Fruit fly (Drosophila melanogaster): ENCODE data around the gene CG33270.

Gene CG33270

dm6 chr3L:11552996-11553671 lies 25.3 kb downstream of the CG33270 start (continued):
- no peak for TF ChIP-seq az2 (GFP tag; optimal IDR thresholded peaks at IDR 0.05)
- peak; percentile 0 for TF ChIP-seq bigmax (GFP tag; optimal IDR thresholded peaks at IDR 0.05)
- TF ChIP-seq Hr3 (GFP tag; optimal IDR thresholded peaks at IDR 0.05) = no peak
- no peak for TF ChIP-seq emc (GFP tag; optimal IDR thresholded peaks at IDR 0.05)
- no peak for TF ChIP-seq CG7556 (GFP tag; optimal IDR thresholded peaks at IDR 0.05)
- 0 out of 2 replicates have a peak, but pooled peaks have one; percentile 6 for TF ChIP-seq toy (GFP tag; IDR thresholded peaks at IDR 0.05)
- TF ChIP-seq CG16815 (GFP tag; optimal IDR thresholded peaks at IDR 0.05) = no peak
- TF ChIP-seq CG13624 (GFP tag; optimal IDR thresholded peaks at IDR 0.05) = peak; percentile 40
- peak; percentile 16; the same call in 1 of the 2 replicates for TF ChIP-seq CG2129 (GFP tag; IDR thresholded peaks at IDR 0.05; ENCODE audit: partially characterized antibody)
- peak; percentile 84 for TF ChIP-seq Adf1 (GFP tag; IDR thresholded peaks at IDR 0.05)
- TF ChIP-seq pfk (GFP tag; optimal IDR thresholded peaks at IDR 0.05) = peak; percentile 5
- TF ChIP-seq Dll (GFP tag; IDR thresholded peaks at IDR 0.05; ENCODE audit: partially characterized antibody) = peak; percentile 82
- TF ChIP-seq Drgx (GFP tag; IDR thresholded peaks at IDR 0.05) = peak; percentile 71
- peak; percentile 96 for TF ChIP-seq yki (optimal IDR thresholded peaks at IDR 0.05)
- peak; percentile 36 for TF ChIP-seq CG18262 (tag; optimal IDR thresholded peaks at IDR 0.05)
- no peak for TF ChIP-seq CG8290 (GFP tag; optimal IDR thresholded peaks at IDR 0.05)
- peak in 1 of 2 experiments; percentile 73 for TF ChIP-seq CG8290 (tag; optimal IDR thresholded peaks at IDR 0.05)
- TF ChIP-seq CG6654 (GFP tag; optimal IDR thresholded peaks at IDR 0.05) = no peak
- TF ChIP-seq tna (GFP tag; IDR thresholded peaks at IDR 0.05; ENCODE audit: partially characterized antibody) = peak; percentile 34; the same call in 1 of the 2 replicates
- TF ChIP-seq CG3847 (GFP tag; IDR thresholded peaks at IDR 0.05) = no peak
- TF ChIP-seq GATAe (GFP tag; conservative IDR thresholded peaks at IDR 0.05) = no peak
- TF ChIP-seq CG8089 (GFP tag; optimal IDR thresholded peaks at IDR 0.05) = peak; percentile 4
- peak; percentile 13 for TF ChIP-seq CG2678 (tag; optimal IDR thresholded peaks at IDR 0.05)
- no peak for TF ChIP-seq tll (GFP tag; optimal IDR thresholded peaks at IDR 0.05)
- TF ChIP-seq D19A (tag; optimal IDR thresholded peaks at IDR 0.05) = no peak
- peak; percentile 49 for TF ChIP-seq CG18599 (GFP tag; optimal IDR thresholded peaks at IDR 0.05)
- TF ChIP-seq otp (GFP tag; IDR thresholded peaks at IDR 0.05) = peak; percentile 29; the same call in 1 of the 3 replicates
- TF ChIP-seq nmo (GFP tag; optimal IDR thresholded peaks at IDR 0.05) = peak; percentile 4
- no peak for TF ChIP-seq cato (GFP tag; optimal IDR thresholded peaks at IDR 0.05; ENCODE audit: borderline replicate concordance)
- TF ChIP-seq CG14965 (GFP tag; optimal IDR thresholded peaks at IDR 0.05; ENCODE audit: borderline replicate concordance) = no peak
- peak; percentile 9 for TF ChIP-seq CG4282 (GFP tag; optimal IDR thresholded peaks at IDR 0.05)
- TF ChIP-seq repo (GFP tag; optimal IDR thresholded peaks at IDR 0.05) = no peak
- peak; percentile 15; the same call in 1 of the 2 replicates for TF ChIP-seq ato (GFP tag; IDR thresholded peaks at IDR 0.05; ENCODE audit: partially characterized antibody)
- no peak for TF ChIP-seq dysf (GFP tag; IDR thresholded peaks at IDR 0.05)
- no peak for TF ChIP-seq CG7928 (GFP tag; optimal IDR thresholded peaks at IDR 0.05)
- TF ChIP-seq Neu2 (GFP tag; optimal IDR thresholded peaks at IDR 0.05; ENCODE audit: borderline replicate concordance) = no peak
- TF ChIP-seq fd64A (GFP tag; optimal IDR thresholded peaks at IDR 0.05) = peak; percentile 6
- TF ChIP-seq CG6689 (GFP tag; IDR thresholded peaks at IDR 0.05) = 0 out of 2 replicates have a peak, but pooled peaks have one; percentile 34
- no peak for TF ChIP-seq btn (GFP tag; optimal IDR thresholded peaks at IDR 0.05)
- TF ChIP-seq CrebB (tag; optimal IDR thresholded peaks at IDR 0.05) = peak; percentile 57
- peak; percentile 99 to 100 for TF ChIP-seq Trl (optimal IDR thresholded peaks at IDR 0.05)
- peak; percentile 78 for TF ChIP-seq Trl (GFP tag; optimal IDR thresholded peaks at IDR 0.05)
- no peak for TF ChIP-seq usp (GFP tag; optimal IDR thresholded peaks at IDR 0.05)
- TF ChIP-seq cwo (GFP tag; optimal IDR thresholded peaks at IDR 0.05) = peak; percentile 43
- TF ChIP-seq CG5245 (GFP tag; optimal IDR thresholded peaks at IDR 0.05) = no peak
- no peak for TF ChIP-seq CG10654 (GFP tag; optimal IDR thresholded peaks at IDR 0.05)
- TF ChIP-seq CG14710 (tag; optimal IDR thresholded peaks at IDR 0.05) = peak; percentile 3
- TF ChIP-seq lov (optimal IDR thresholded peaks at IDR 0.05) = no peak
- TF ChIP-seq lov (GFP tag; IDR thresholded peaks at IDR 0.05) = peak; percentile 68; the same call in 1 of the 3 replicates
- TF ChIP-seq MTF-1 (GFP tag; optimal IDR thresholded peaks at IDR 0.05; ENCODE audit: borderline replicate concordance) = peak; percentile 11

All from whole organism, embryonic.